Worm (Caenorhabditis elegans) whole organism, young adult: ENCODE measurements around the gene F13D12.8.

Experiments
- B0019.2 ChIP-seq: fragments of 200-800 bp; sonication (Bioruptor generic); conservative IDR thresholded peaks from 2 replicates; pipeline ENCODE4 v1.3.6; 2022; ENCODE audit warnings: missing genetic modification reagents, missing genetic modification characterization, missing compliant biosample characterization
- B0035.1 ChIP-seq: sonication (generic microtip); optimal IDR thresholded peaks from 2 replicates; lab custom pipeline; 2016; ENCODE audit warnings: missing genetic modification characterization, mild to moderate bottlenecking, missing compliant biosample characterization, missing genotype, missing genetic modification reagents
- C06A6.2 ChIP-seq: fragments of 200-800 bp; sonication (Bioruptor generic); conservative IDR thresholded peaks from 2 replicates; pipeline ENCODE4 v1.3.6; 2022; ENCODE audit warnings: missing genetic modification characterization, missing compliant biosample characterization
- D2030.7 ChIP-seq: fragments of 200-800 bp; sonication (Bioruptor generic); IDR thresholded peaks from 2 replicates; pipeline ENCODE4 v1.3.6; 2022; ENCODE audit warnings: missing genetic modification reagents, missing genetic modification characterization, missing compliant biosample characterization
- F33H1.4 ChIP-seq: fragments of 200-800 bp; sonication (Bioruptor generic); IDR thresholded peaks from 2 replicates; pipeline ENCODE4 v1.3.6; 2022; ENCODE audit warnings: missing genetic modification reagents, missing genetic modification characterization, missing compliant biosample characterization
- F39B2.1 ChIP-seq: fragments of 200-800 bp; sonication (Bioruptor generic); IDR thresholded peaks from 2 replicates; pipeline ENCODE4 v1.3.6; 2022; ENCODE audit warnings: missing genetic modification reagents, missing genetic modification characterization, missing compliant biosample characterization
- F52B5.7 ChIP-seq: sonication (generic microtip); optimal IDR thresholded peaks from 2 replicates; lab custom pipeline; 2016; ENCODE audit warnings: mild to moderate bottlenecking, missing genetic modification characterization, missing compliant biosample characterization
- K12H6.12 ChIP-seq: fragments of 200-800 bp; sonication (Bioruptor generic); optimal IDR thresholded peaks from 2 replicates; lab custom pipeline; 2018; ENCODE audit warnings: mild to moderate bottlenecking, missing genetic modification characterization, missing compliant biosample characterization
- T07F8.4 ChIP-seq: sonication (generic microtip); optimal IDR thresholded peaks from 2 replicates; lab custom pipeline; 2016; ENCODE audit warnings: mild to moderate bottlenecking, missing genetic modification characterization, moderate library complexity, missing compliant biosample characterization
- T26A5.8 ChIP-seq: sonication (generic microtip); optimal IDR thresholded peaks from 2 replicates; lab custom pipeline; 2016; ENCODE audit warnings: missing genetic modification characterization, missing compliant biosample characterization
- ZK185.1 ChIP-seq: sonication (generic microtip); optimal IDR thresholded peaks from 2 replicates; lab custom pipeline; 2016; ENCODE audit warnings: mild to moderate bottlenecking, missing genetic modification characterization, missing compliant biosample characterization; ENCODE audit not compliant: poor library complexity, severe bottlenecking
- ama-1 ChIP-seq, 3 experiments: fragments of 150-350 bp in 1 of 3; sonication (generic microtip) in 2 of 3; optimal IDR thresholded peaks; 2 replicates each; lab custom pipeline; 2014 to 2018; ENCODE audit warnings: missing biosample characterization in 2 of 3, missing genetic modification characterization in 2 of 3, missing genetic modification reagents in 2 of 3
- aptf-2 ChIP-seq: fragments of 200-800 bp; sonication (Bioruptor generic); conservative IDR thresholded peaks from 2 replicates; pipeline ENCODE4 v1.3.6; 2022; ENCODE audit warnings: missing genetic modification reagents, missing genetic modification characterization, missing compliant biosample characterization
- aptf-3 ChIP-seq: fragments of 200-800 bp; sonication (Bioruptor generic); IDR thresholded peaks from 2 replicates; pipeline ENCODE4 v1.3.6; 2022; ENCODE audit warnings: missing genetic modification characterization, missing compliant biosample characterization
- attf-5 ChIP-seq: fragments of 200-800 bp; sonication (Bioruptor generic); optimal IDR thresholded peaks from 2 replicates; lab custom pipeline; 2018; ENCODE audit warnings: mild to moderate bottlenecking, missing genetic modification characterization, missing compliant biosample characterization
- bed-2 ChIP-seq: fragments of 200-800 bp; sonication (Bioruptor generic); IDR thresholded peaks from 2 replicates; pipeline ENCODE4 v1.3.6; 2022; ENCODE audit warnings: missing genetic modification reagents, missing genetic modification characterization, missing compliant biosample characterization
- cebp-2 ChIP-seq: fragments of 200-800 bp; sonication (Bioruptor generic); IDR thresholded peaks from 2 replicates; pipeline ENCODE4 v1.3.6; 2022; ENCODE audit warnings: missing genetic modification characterization, missing compliant biosample characterization
- ceh-40 ChIP-seq: fragments of 200-800 bp; sonication (Bioruptor generic); IDR thresholded peaks from 2 replicates; pipeline ENCODE4 v1.3.6; 2022; ENCODE audit warnings: missing genetic modification characterization, missing compliant biosample characterization
- ceh-91 ChIP-seq: fragments of 200-800 bp; sonication (Bioruptor generic); IDR thresholded peaks from 2 replicates; pipeline ENCODE4 v1.3.6; 2022; ENCODE audit warnings: missing genetic modification reagents, missing genetic modification characterization, missing compliant biosample characterization
- die-1 ChIP-seq: sonication (generic microtip); optimal IDR thresholded peaks from 2 replicates; lab custom pipeline; 2016; ENCODE audit warnings: missing genotype, mild to moderate bottlenecking, missing genetic modification characterization, missing compliant biosample characterization
- egrh-3 ChIP-seq: fragments of 200-800 bp; sonication (Bioruptor generic); IDR thresholded peaks from 2 replicates; pipeline ENCODE4 v1.3.6; 2022; ENCODE audit warnings: missing genetic modification reagents, missing genetic modification characterization, missing compliant biosample characterization
- fkh-3 ChIP-seq: sonication (generic microtip); optimal IDR thresholded peaks from 2 replicates; lab custom pipeline; 2016; ENCODE audit warnings: mild to moderate bottlenecking, missing genetic modification characterization, missing compliant biosample characterization
- gei-17 ChIP-seq: fragments of 200-800 bp; sonication (Bioruptor generic); optimal IDR thresholded peaks from 2 replicates; lab custom pipeline; 2018; ENCODE audit warnings: mild to moderate bottlenecking, missing genetic modification characterization, missing compliant biosample characterization
- hlh-26 ChIP-seq: fragments of 200-800 bp; sonication (Bioruptor generic); conservative IDR thresholded peaks from 2 replicates; pipeline ENCODE4 v1.3.6; 2022; ENCODE audit warnings: missing genetic modification reagents, missing genetic modification characterization, missing compliant biosample characterization
- hsf-1 ChIP-seq: fragments of 200-800 bp; sonication (Bioruptor generic); IDR thresholded peaks from 2 replicates; pipeline ENCODE4 v1.3.6; 2022; ENCODE audit warnings: missing genetic modification reagents, missing genetic modification characterization, missing compliant biosample characterization
- lin-54 ChIP-seq: fragments of 200-800 bp; sonication (Bioruptor generic); optimal IDR thresholded peaks from 2 replicates; lab custom pipeline; 2018; ENCODE audit warnings: mild to moderate bottlenecking, missing genetic modification characterization, missing compliant biosample characterization
- mes-4 ChIP-seq: sonication (generic microtip); optimal IDR thresholded peaks from 2 replicates; lab custom pipeline; 2016; ENCODE audit warnings: missing genotype, missing genetic modification characterization, missing compliant biosample characterization
- mxl-1 ChIP-seq: sonication (generic microtip); optimal IDR thresholded peaks from 2 replicates; lab custom pipeline; 2016; ENCODE audit warnings: missing genetic modification characterization, missing compliant biosample characterization
- nfyb-1 ChIP-seq: fragments of 200-800 bp; sonication (Bioruptor generic); IDR thresholded peaks from 2 replicates; pipeline ENCODE4 v1.3.6; 2022; ENCODE audit warnings: missing genetic modification reagents, missing genetic modification characterization, missing compliant biosample characterization
- nhr-80 ChIP-seq: sonication (generic microtip); optimal IDR thresholded peaks from 2 replicates; lab custom pipeline; 2016; ENCODE audit warnings: missing genetic modification characterization, missing compliant biosample characterization
- rec-8 ChIP-seq, 2 experiments: sonication (generic microtip); optimal IDR thresholded peaks; 2 replicates each; lab custom pipeline; 2016; ENCODE audit warnings: mild to moderate bottlenecking in 2 of 2, missing genetic modification characterization in 2 of 2, missing genetic modification reagents in 2 of 2, missing genotype in 2 of 2, missing biosample characterization in 1 of 2, missing compliant biosample characterization in 1 of 2, moderate library complexity in 1 of 2
- rpc-1 ChIP-seq, 2 experiments: fragments of 150-350 bp in 1 of 2; sonication (generic microtip) in 1 of 2; optimal IDR thresholded peaks; 2 replicates each; lab custom pipeline; 2014 to 2018; ENCODE audit warnings: missing biosample characterization in 1 of 2, missing genetic modification characterization in 1 of 2, missing genetic modification reagents in 1 of 2, missing genotype in 1 of 2
- sea-2 ChIP-seq: fragments of 200-800 bp; sonication (Bioruptor generic); IDR thresholded peaks from 2 replicates; pipeline ENCODE4 v1.3.6; 2022; ENCODE audit warnings: missing genetic modification characterization, missing compliant biosample characterization
- snpc-4 ChIP-seq, 5 experiments: fragments of 150-350 bp in 1 of 5; sonication (generic microtip) in 4 of 5; optimal IDR thresholded peaks; 2 replicates each; lab custom pipeline; 2014 to 2018; ENCODE audit warnings: missing genetic modification characterization in 5 of 5, missing biosample characterization in 3 of 5, antibody characterized with exemption in 2 of 5, mild to moderate bottlenecking in 2 of 5, missing compliant biosample characterization in 2 of 5, missing genotype in 2 of 5, moderate library complexity in 2 of 5, missing genetic modification reagents in 1 of 5
- tbp1 ChIP-seq: fragments of 200-800 bp; sonication (Bioruptor generic); optimal IDR thresholded peaks from 2 replicates; lab custom pipeline; 2018; ENCODE audit warnings: mild to moderate bottlenecking, missing genetic modification characterization, missing compliant biosample characterization
- unc-130 ChIP-seq: sonication (generic microtip); optimal IDR thresholded peaks from 2 replicates; lab custom pipeline; 2016; ENCODE audit warnings: missing genetic modification reagents, missing genetic modification characterization, missing compliant biosample characterization
- zfh-2 ChIP-seq: fragments of 200-800 bp; sonication (Bioruptor generic); conservative IDR thresholded peaks from 2 replicates; pipeline ENCODE4 v1.3.6; 2022; ENCODE audit warnings: missing genetic modification reagents, missing genetic modification characterization, missing compliant biosample characterization

F13D12.8 gene

DNA sequence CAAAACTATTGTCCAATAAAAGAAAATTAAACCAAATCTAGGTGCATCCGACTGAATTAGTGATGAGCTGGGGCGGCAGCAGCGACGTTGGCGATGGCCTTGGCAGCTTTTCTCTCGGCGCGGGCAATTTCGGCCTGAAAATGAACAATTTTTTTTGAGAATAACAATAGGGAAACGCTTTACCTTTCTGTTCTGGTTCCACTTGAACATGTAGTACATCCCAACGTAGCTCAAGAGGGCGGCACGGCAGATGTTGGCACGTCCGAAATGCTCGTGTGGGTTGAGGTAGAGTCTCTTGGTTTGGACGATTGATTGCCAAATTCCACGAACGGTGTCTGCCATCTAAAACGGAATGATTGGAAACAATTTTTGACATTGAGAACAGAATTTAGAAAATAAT, 41.8 kb upstream of the F13D12.8 start, which contains the start of gene F44E5.1 (continued):
- no peak for TF ChIP-seq K12H6.12 (tag; lab: Kevin White, UChicago)

DNA sequence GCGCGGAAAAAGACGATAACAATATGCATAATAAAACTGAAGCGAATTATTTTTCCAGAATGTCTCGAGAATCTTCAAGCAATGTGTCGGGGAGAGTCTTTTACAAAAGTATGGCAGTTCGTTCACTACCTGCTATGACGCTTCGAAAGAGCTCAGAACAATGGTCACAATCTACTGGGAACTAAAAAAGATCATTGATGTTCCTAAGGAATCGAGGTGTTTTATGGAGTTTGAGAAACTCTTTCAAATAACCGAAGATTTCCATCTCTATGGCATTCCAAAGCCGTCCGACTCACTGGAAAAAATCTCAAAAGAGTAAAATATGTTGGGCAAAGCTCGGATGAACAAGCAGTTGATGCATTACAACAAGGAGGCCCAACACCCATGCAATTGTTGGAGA, 40.0 kb upstream of the F13D12.8 start, which contains the start of gene F44E5.15:
F44E5.15 (plus strand) TSS at position 301 of the 400 bp plus-strand sequence.
- TF ChIP-seq mes-4 (tag; lab: Kevin White, UChicago), result no peak
- TF ChIP-seq, all 124 proteins: peak for 0

DNA sequence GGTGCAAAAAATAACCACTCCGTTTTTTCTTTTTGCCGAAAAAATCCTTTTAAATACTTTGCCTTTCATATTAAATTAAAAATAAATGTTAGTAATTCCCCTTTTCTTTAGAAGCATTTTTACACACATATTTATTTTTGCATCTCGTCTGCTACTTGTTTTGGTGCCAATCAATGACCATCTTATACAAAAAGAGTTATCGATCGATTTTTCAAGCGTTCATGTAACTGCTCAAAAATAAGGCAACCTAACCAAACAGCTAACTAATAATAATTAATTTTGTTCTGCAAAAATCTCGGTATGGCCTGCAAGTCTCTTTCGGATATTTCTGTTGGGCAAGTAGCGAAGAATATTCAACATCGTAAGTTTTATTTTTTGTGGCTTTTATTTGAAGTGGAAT, 34.1 kb upstream of the F13D12.8 start, which contains the start of gene F44E5.2:
F44E5.2 (plus strand) TSS at position 301 of the 400 bp plus-strand sequence.
- TF ChIP-seq F52B5.7 (tag; lab: Kevin White, UChicago) (no peak), F39B2.1 (GFP tag; lab: Robert Waterston, UW) (no peak), T26A5.8 (tag; lab: Kevin White, UChicago) (no peak), C06A6.2 (GFP tag; lab: Robert Waterston, UW) (no peak), rpc-1 (optimal IDR thresholded peaks at IDR 0.05; lab: Kevin White, UChicago) (no peak), rpc-1 (tag; optimal IDR thresholded peaks at IDR 0.05; lab: Kevin White, UChicago) (no peak)

DNA sequence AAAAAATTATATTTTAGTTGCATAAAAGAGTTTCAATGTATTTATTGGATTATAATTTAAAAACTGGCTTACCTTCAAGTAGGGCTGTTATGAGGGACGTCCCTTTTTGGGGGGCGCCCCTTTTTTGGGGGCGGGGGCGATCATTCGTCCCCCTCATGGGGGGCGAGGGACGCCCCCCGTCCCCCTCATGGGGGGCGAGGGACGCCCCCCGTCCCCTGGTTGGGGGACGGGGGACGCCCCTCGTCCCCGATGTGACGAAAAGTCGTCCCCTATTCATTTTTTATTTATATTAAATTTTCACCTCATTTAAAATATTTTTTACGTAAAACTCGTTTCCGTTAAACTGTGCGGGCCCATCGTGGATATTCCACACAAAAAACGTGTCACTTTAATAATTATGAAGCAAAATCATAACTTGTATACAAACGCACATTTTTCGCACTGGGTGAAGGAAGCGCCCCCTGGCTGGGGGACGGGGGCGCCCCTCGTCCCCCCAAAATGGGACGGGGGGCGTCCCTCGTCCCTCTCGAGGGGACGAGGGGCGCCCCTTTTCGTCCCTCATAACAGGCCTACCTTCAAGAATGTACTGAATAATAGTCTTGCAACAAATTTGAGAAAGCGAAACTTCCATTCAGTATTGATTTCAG, 33.2 kb upstream of the F13D12.8 start:
- TF ChIP-seq gei-17 (GFP tag; lab: Kevin White, UChicago) (no peak), egrh-3 (GFP tag; lab: Robert Waterston, UW) (peak; percentile 99), sea-2 (GFP tag; lab: Robert Waterston, UW) (no peak), B0035.1 (tag; lab: Kevin White, UChicago) (no peak), zfh-2 (GFP tag; lab: Robert Waterston, UW) (peak; percentile 88)

DNA sequence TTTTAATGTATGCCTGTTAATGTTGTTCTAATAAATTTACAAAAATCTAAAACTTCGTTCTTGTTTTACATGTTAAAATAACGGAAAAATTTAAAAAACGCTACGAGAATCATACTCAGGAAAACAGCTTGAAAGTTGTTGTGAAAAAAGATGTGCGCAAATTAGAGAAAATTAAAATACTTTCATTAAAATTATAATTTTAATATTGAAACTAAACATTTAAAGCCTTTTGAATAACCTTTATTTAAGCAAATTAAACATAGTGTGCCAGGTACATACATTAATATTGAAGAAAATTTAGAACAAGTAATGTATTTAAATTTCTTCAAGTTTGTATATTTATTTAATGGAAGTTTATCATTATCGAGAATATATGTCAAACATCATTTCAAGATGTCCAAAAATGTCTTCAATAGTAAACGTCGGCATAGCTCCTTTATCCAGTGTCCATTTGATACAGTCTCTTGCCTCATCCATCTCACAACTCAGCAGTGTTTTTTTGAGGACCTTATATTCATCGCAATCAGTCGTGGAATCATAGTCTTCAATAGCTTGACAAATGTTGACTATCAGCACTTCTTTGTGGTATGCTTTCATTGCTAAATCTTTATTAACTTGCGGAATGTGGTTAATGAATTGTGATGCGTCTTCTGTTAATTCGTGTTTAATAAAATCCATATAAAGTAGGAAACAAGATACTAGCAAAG, 29.6 kb upstream of the F13D12.8 start:
- no peak for TF ChIP-seq B0019.2 (GFP tag; lab: Robert Waterston, UW)
- peak; percentile 83 for TF ChIP-seq ama-1 (optimal IDR thresholded peaks at IDR 0.05; lab: Kevin White, UChicago)
- TF ChIP-seq ama-1 (GFP tag; optimal IDR thresholded peaks at IDR 0.05; lab: Kevin White, UChicago), result peak in 1 of 2 experiments; percentile 54
- no peak for TF ChIP-seq tbp1
- TF ChIP-seq ceh-40, result no peak
- TF ChIP-seq ZK185.1 (tag; lab: Kevin White, UChicago), result no peak
- no peak for TF ChIP-seq F33H1.4 (GFP tag; lab: Robert Waterston, UW)
- TF ChIP-seq die-1, result no peak
- TF ChIP-seq T07F8.4 (tag; lab: Kevin White, UChicago), result peak; percentile 1
- no peak for TF ChIP-seq bed-2
- peak; percentile 62 for TF ChIP-seq attf-5
- TF ChIP-seq lin-54 (GFP tag; lab: Kevin White, UChicago), result peak; percentile 36
- no peak for TF ChIP-seq aptf-3
- TF ChIP-seq unc-130 (GFP tag; lab: Kevin White, UChicago), result no peak
- peak; percentile 61 for TF ChIP-seq C06A6.2 (GFP tag; lab: Robert Waterston, UW)
- no peak for TF ChIP-seq ceh-91 (GFP tag; lab: Robert Waterston, UW)
- TF ChIP-seq D2030.7 (GFP tag; lab: Robert Waterston, UW), result no peak
- 0 out of 2 replicates have a peak, but pooled peaks have one; percentile 20 for TF ChIP-seq cebp-2 (GFP tag; lab: Robert Waterston, UW)
- TF ChIP-seq nfyb-1 (GFP tag; lab: Robert Waterston, UW), result peak; percentile 77; the same call in 1 of the 2 replicates
- no peak for TF ChIP-seq K12H6.12 (tag; lab: Kevin White, UChicago)
- no peak for TF ChIP-seq fkh-3 (tag; lab: Kevin White, UChicago)
- TF ChIP-seq mxl-1 (tag; lab: Kevin White, UChicago), result no peak
- no peak for TF ChIP-seq hlh-26
- TF ChIP-seq hsf-1 (GFP tag; lab: Robert Waterston, UW), result peak; percentile 7; the same call in 1 of the 2 replicates
- no peak for TF ChIP-seq rec-8 (tag; optimal IDR thresholded peaks at IDR 0.05; lab: Kevin White, UChicago)
- peak; percentile 20 for TF ChIP-seq nhr-80
- no peak for TF ChIP-seq aptf-2
- TF ChIP-seq snpc-4 (GFP tag; optimal IDR thresholded peaks at IDR 0.05; lab: Kevin White, UChicago), result no peak
- TF ChIP-seq snpc-4 (tag; optimal IDR thresholded peaks at IDR 0.05; lab: Kevin White, UChicago), result peak in 1 of 4 experiments; percentile 7
